Fruit fly (Drosophila melanogaster): ENCODE data around the gene IntS6.

IntS6 gene

dm6 chrX:5699824-5700498 is 47.1 kb downstream of the IntS6 start (continued):
- peak; percentile 53 for TF ChIP-seq CG4318 (GFP tag; optimal IDR thresholded peaks at IDR 0.05)
- TF ChIP-seq fd85E (GFP tag; optimal IDR thresholded peaks at IDR 0.05): no peak
- peak; percentile 57 for TF ChIP-seq Gug (GFP tag; IDR thresholded peaks at IDR 0.05)
- peak; percentile 63 for TF ChIP-seq Smox (GFP tag; optimal IDR thresholded peaks at IDR 0.05)
- TF ChIP-seq Ets21C (GFP tag; optimal IDR thresholded peaks at IDR 0.05): peak; percentile 44
- peak; percentile 61 for TF ChIP-seq lz (GFP tag; optimal IDR thresholded peaks at IDR 0.05)
- no peak for TF ChIP-seq CG11294 (GFP tag; IDR thresholded peaks at IDR 0.05)
- peak; percentile 44 for TF ChIP-seq CG6808 (GFP tag; optimal IDR thresholded peaks at IDR 0.05)
- TF ChIP-seq achi (GFP tag; optimal IDR thresholded peaks at IDR 0.05): peak; percentile 62
- TF ChIP-seq fkh (GFP tag; optimal IDR thresholded peaks at IDR 0.05): no peak
- peak; percentile 76 for TF ChIP-seq CG15336 (GFP tag; IDR thresholded peaks at IDR 0.05)
- no peak for TF ChIP-seq CG6854 (GFP tag; optimal IDR thresholded peaks at IDR 0.05)
- TF ChIP-seq CG8319 (GFP tag; optimal IDR thresholded peaks at IDR 0.05): peak; percentile 21
- TF ChIP-seq CG6163 (GFP tag; IDR thresholded peaks at IDR 0.05): peak; percentile 63; the same call in 2 of the 3 replicates
- TF ChIP-seq Hr4 (GFP tag; optimal IDR thresholded peaks at IDR 0.05): peak; percentile 75
- TF ChIP-seq Sox14 (GFP tag; optimal IDR thresholded peaks at IDR 0.05): peak; percentile 66
- peak; percentile 67 for TF ChIP-seq acj6 (GFP tag; optimal IDR thresholded peaks at IDR 0.05)
- TF ChIP-seq esn (GFP tag; optimal IDR thresholded peaks at IDR 0.05): peak; percentile 71
- peak; percentile 70 for TF ChIP-seq CG6792 (GFP tag; optimal IDR thresholded peaks at IDR 0.05)
- peak; percentile 56 for TF ChIP-seq vri (GFP tag; optimal IDR thresholded peaks at IDR 0.05)
- TF ChIP-seq Hr39 (GFP tag; optimal IDR thresholded peaks at IDR 0.05): peak; percentile 67
- peak; percentile 49 for TF ChIP-seq CG1621 (tag; optimal IDR thresholded peaks at IDR 0.05)
- peak; percentile 37 for TF ChIP-seq CG16779 (tag; optimal IDR thresholded peaks at IDR 0.05)
- TF ChIP-seq CG32006 (GFP tag; optimal IDR thresholded peaks at IDR 0.05): peak; percentile 81

DNA sequence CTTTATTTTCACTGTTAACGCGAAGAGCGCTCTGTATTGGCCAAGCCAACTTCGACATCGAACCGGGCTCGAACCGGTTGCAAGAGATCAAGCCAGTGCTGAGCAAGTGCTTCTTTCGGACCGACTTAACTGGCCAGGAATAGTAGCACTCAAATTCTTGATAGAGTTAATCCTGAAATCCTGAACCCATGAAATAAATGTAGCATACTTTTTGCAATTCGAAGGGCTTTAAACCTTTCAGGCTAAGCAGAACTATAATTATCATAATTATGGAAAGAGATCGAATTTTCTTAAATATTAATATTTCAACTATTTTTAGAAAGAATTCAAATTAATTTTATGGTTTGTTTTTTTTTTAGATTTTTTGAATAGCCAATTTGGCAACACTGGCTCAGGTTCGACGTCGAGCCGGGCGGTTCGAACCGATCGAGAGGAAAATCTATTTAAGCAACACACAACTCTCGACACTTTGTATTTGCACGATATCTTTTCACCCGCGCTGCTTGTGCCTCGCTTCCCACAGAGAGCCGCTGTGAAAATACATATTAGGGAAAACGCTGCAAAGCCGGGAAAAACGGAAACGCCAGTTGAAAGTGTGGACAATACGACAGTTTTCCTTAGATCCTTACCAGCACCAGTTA is 48.8 kb downstream of the IntS6 start, which contains the start of gene AdamTS-B:
TSS of gene AdamTS-B (plus strand) at position 471 of the 641 bp plus-strand sequence.
- peak; percentile 62 for TF ChIP-seq CG3919 (GFP tag; optimal IDR thresholded peaks at IDR 0.05)
- peak; percentile 67 for TF ChIP-seq esn (GFP tag; optimal IDR thresholded peaks at IDR 0.05)
- TF ChIP-seq spab (GFP tag; optimal IDR thresholded peaks at IDR 0.05): peak; percentile 68
- peak; percentile 63; the same call in 1 of the 2 replicates for TF ChIP-seq Gug (GFP tag; IDR thresholded peaks at IDR 0.05)
- TF ChIP-seq CG6792 (GFP tag; optimal IDR thresholded peaks at IDR 0.05): peak; percentile 62
- TF ChIP-seq lz (GFP tag; optimal IDR thresholded peaks at IDR 0.05): peak; percentile 74
- peak; percentile 52 for TF ChIP-seq CG8632 (GFP tag; optimal IDR thresholded peaks at IDR 0.05)
- TF ChIP-seq CG6854 (GFP tag; optimal IDR thresholded peaks at IDR 0.05): peak; percentile 48
- TF ChIP-seq dac (GFP tag; optimal IDR thresholded peaks at IDR 0.05): peak; percentile 46
- TF ChIP-seq CG10631 (GFP tag; optimal IDR thresholded peaks at IDR 0.05): peak; percentile 57
- peak; percentile 49 for TF ChIP-seq Ets96B (tag; optimal IDR thresholded peaks at IDR 0.05)
- no peak for TF ChIP-seq Hr38 (GFP tag; optimal IDR thresholded peaks at IDR 0.05)
- peak; percentile 44 for TF ChIP-seq Eip93F (GFP tag; optimal IDR thresholded peaks at IDR 0.05)
- no peak for TF ChIP-seq svp (GFP tag)
- TF ChIP-seq cyc (GFP tag; optimal IDR thresholded peaks at IDR 0.05): peak; percentile 52
- peak; percentile 69 for TF ChIP-seq CG3032 (tag; optimal IDR thresholded peaks at IDR 0.05)
- peak; percentile 35 for TF ChIP-seq Hr39 (GFP tag; optimal IDR thresholded peaks at IDR 0.05)
- TF ChIP-seq CG11762 (GFP tag; optimal IDR thresholded peaks at IDR 0.05; ENCODE audit: insufficient read depth): peak; percentile 45
- peak; percentile 25 for TF ChIP-seq vri (GFP tag; optimal IDR thresholded peaks at IDR 0.05)
- TF ChIP-seq Lpt (GFP tag; optimal IDR thresholded peaks at IDR 0.05): peak; percentile 57
- TF ChIP-seq CG8119 (GFP tag; IDR thresholded peaks at IDR 0.05): peak; percentile 80
- TF ChIP-seq CG32006 (GFP tag; optimal IDR thresholded peaks at IDR 0.05): peak; percentile 79
- TF ChIP-seq ss (GFP tag; optimal IDR thresholded peaks at IDR 0.05): no peak
- peak; percentile 60; the same call in 1 of the 2 replicates for TF ChIP-seq CG11294 (GFP tag; IDR thresholded peaks at IDR 0.05)
- peak; percentile 66 for TF ChIP-seq topi (GFP tag; optimal IDR thresholded peaks at IDR 0.05)
- TF ChIP-seq pdm3 (GFP tag; optimal IDR thresholded peaks at IDR 0.05): peak; percentile 62
- peak; percentile 69 for TF ChIP-seq Hr4 (GFP tag; optimal IDR thresholded peaks at IDR 0.05)
- TF ChIP-seq achi (GFP tag; optimal IDR thresholded peaks at IDR 0.05): peak; percentile 71
- peak; percentile 80 for TF ChIP-seq CG6276 (GFP tag; optimal IDR thresholded peaks at IDR 0.05)
- TF ChIP-seq Sox15 (GFP tag; optimal IDR thresholded peaks at IDR 0.05): peak; percentile 46
- TF ChIP-seq CG16779 (tag; optimal IDR thresholded peaks at IDR 0.05): peak; percentile 73
- peak; percentile 55 for TF ChIP-seq CG31627 (GFP tag; optimal IDR thresholded peaks at IDR 0.05)
- TF ChIP-seq CG11902 (GFP tag; optimal IDR thresholded peaks at IDR 0.05): peak; percentile 29
- TF ChIP-seq Sox14 (GFP tag; optimal IDR thresholded peaks at IDR 0.05): peak; percentile 44
- TF ChIP-seq Eip75B (GFP tag; optimal IDR thresholded peaks at IDR 0.05): peak; percentile 76
- TF ChIP-seq net (GFP tag; optimal IDR thresholded peaks at IDR 0.05): peak; percentile 48
